Fruit fly (Drosophila melanogaster): ENCODE measurements around the gene Mccc1.
A peak's percentile ranks its signal among the peaks of the same experiment; 100 is the strongest.

Mccc1 gene

dm6 chr3R:31754605-31755004 is 39.1 kb downstream of the Mccc1 start, which contains the start of gene salt:
Gene salt, minus strand, starts transcription at chr3R:31754705.
- TF ChIP-seq CG7045 (GFP tag; optimal IDR thresholded peaks at IDR 0.05) = no peak
- TF ChIP-seq CG11617 (GFP tag; optimal IDR thresholded peaks at IDR 0.05) = no peak
- TF ChIP-seq CG14711 (tag; optimal IDR thresholded peaks at IDR 0.05) = no peak
- no peak for TF ChIP-seq cic (GFP tag; optimal IDR thresholded peaks at IDR 0.05)
- TF ChIP-seq CG33017 (tag; optimal IDR thresholded peaks at IDR 0.05) = no peak
- no peak for TF ChIP-seq CG7101 (tag; optimal IDR thresholded peaks at IDR 0.05)
- no peak for TF ChIP-seq CG12768 (GFP tag; optimal IDR thresholded peaks at IDR 0.05)
- TF ChIP-seq tj (GFP tag; optimal IDR thresholded peaks at IDR 0.05) = no peak
- TF ChIP-seq CG5204 (GFP tag; optimal IDR thresholded peaks at IDR 0.05) = no peak
- TF ChIP-seq Crg-1 (GFP tag; optimal IDR thresholded peaks at IDR 0.05) = no peak
- no peak for TF ChIP-seq Clk (GFP tag; optimal IDR thresholded peaks at IDR 0.05)

DNA sequence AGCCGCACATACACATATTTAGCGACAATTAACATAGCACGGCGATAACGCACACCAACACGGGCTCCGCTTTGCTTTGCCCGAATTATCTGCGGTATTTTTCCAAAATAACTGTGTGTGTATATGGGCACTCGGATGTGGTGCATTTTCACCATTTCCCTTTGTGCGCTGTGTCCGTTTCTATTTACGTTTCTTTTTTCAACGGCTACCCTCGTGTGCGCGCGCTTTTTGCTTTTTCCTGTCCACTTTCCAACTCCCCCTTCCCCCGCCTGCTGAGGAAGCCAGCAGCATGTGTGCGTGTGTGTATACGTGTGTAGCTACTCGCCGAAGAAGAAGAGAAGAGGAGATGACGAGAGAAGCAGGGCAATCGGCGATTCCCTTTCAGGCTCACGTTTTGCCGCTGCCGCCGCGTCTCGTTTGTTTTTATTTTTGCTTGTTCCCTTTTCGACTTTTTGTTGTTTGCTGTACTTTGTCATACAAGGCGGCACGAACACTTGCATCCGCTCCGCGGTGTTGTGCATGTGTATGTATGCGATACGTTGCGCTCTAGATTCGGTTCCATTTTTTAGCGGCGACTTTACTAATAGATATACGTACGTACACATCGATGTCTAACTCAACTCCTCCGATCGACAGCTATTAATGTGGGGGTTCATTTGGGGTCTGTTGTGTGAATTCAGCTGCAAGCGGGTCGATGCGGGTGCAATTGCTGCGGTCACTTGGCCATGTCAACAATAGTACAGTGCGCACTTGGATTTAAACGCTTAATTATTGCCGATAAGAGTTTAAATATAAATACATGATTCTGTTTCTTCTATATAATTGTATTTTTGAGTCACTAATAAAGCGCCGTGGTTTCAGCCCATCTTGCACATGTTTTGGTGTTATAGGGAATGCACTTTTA is 45.4 kb downstream of the Mccc1 start:
- TF ChIP-seq cnc (optimal IDR thresholded peaks at IDR 0.05) = no peak
- TF ChIP-seq CG1620 (GFP tag; optimal IDR thresholded peaks at IDR 0.05) = no peak
- TF ChIP-seq CG12768 (GFP tag; optimal IDR thresholded peaks at IDR 0.05) = peak; percentile 28
- TF ChIP-seq toe (GFP tag; optimal IDR thresholded peaks at IDR 0.05) = no peak
- peak; percentile 40 for TF ChIP-seq tj (GFP tag; optimal IDR thresholded peaks at IDR 0.05)
- peak; percentile 16 for TF ChIP-seq bab1 (GFP tag; optimal IDR thresholded peaks at IDR 0.05)
- TF ChIP-seq kay (GFP tag; ENCODE audit: borderline replicate concordance) = no peak
- peak; percentile 28 for TF ChIP-seq ovo (GFP tag; optimal IDR thresholded peaks at IDR 0.05)
- TF ChIP-seq cic (GFP tag; optimal IDR thresholded peaks at IDR 0.05) = peak; percentile 93
- peak; percentile 5 for TF ChIP-seq CG7101 (tag; optimal IDR thresholded peaks at IDR 0.05)
- TF ChIP-seq pad (GFP tag; optimal IDR thresholded peaks at IDR 0.05) = peak; percentile 60
- no peak for TF ChIP-seq CG5204 (GFP tag; optimal IDR thresholded peaks at IDR 0.05)
- peak; percentile 99 for TF ChIP-seq Mnt (GFP tag; optimal IDR thresholded peaks at IDR 0.05)
- no peak for TF ChIP-seq CG33017 (tag; optimal IDR thresholded peaks at IDR 0.05)
- TF ChIP-seq CG14711 (tag; optimal IDR thresholded peaks at IDR 0.05) = no peak
- TF ChIP-seq Crg-1 (GFP tag; optimal IDR thresholded peaks at IDR 0.05) = no peak
- peak; percentile 49 for TF ChIP-seq Hr96 (GFP tag; optimal IDR thresholded peaks at IDR 0.05)
- TF ChIP-seq CG11617 (GFP tag; optimal IDR thresholded peaks at IDR 0.05) = peak; percentile 69
- no peak for TF ChIP-seq CG7045 (GFP tag; optimal IDR thresholded peaks at IDR 0.05)
- TF ChIP-seq Clk (GFP tag; optimal IDR thresholded peaks at IDR 0.05) = no peak

DNA sequence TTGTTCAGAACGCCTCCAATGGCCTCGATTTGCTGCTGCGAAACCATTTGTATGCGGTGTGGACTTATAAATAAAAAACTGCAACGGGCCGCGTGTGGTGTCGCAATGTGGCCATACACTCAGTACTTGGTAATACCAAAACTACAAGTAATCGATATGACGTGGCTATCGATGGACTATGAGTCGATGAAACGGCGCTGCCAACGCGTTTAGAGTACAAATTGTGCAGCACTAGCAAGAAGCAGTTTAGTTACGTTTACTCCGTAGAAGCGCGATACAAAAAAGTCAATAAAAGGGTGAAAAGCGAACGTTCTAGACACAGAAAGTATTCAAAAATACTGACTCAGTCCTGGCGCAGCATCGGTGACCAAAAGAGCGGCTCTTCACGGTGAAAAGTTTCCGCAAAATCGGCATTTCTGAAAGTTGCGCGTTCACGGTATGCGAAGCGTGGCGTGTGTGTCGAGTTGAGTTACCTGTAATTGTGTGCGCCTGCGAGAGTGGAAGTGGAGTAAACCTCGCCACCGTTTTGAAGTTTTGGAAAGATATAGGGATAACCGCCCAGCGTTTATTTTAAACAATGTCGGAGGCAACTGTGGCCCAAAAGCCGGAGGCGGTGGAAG is 46.2 kb downstream of the Mccc1 start, which contains the start of the genes nero and CG1910:
Gene nero (minus strand): TSS at position 130 of the 620 bp plus-strand sequence.
Gene CG1910 (plus strand): TSS at position 215 of the 620 bp plus-strand sequence.
- TF ChIP-seq CG5204 (GFP tag; optimal IDR thresholded peaks at IDR 0.05) (no peak), bab1 (GFP tag; optimal IDR thresholded peaks at IDR 0.05) (peak; percentile 42), Hr96 (GFP tag; optimal IDR thresholded peaks at IDR 0.05) (no peak), Mnt (GFP tag; optimal IDR thresholded peaks at IDR 0.05) (peak; percentile 96), cnc (optimal IDR thresholded peaks at IDR 0.05) (no peak), toe (GFP tag; optimal IDR thresholded peaks at IDR 0.05) (peak; percentile 0), Crg-1 (GFP tag; optimal IDR thresholded peaks at IDR 0.05) (peak; percentile 18), CG1620 (GFP tag; optimal IDR thresholded peaks at IDR 0.05) (peak; percentile 18), tj (GFP tag; optimal IDR thresholded peaks at IDR 0.05) (peak; percentile 85), CG7101 (tag; optimal IDR thresholded peaks at IDR 0.05) (peak; percentile 54)

DNA sequence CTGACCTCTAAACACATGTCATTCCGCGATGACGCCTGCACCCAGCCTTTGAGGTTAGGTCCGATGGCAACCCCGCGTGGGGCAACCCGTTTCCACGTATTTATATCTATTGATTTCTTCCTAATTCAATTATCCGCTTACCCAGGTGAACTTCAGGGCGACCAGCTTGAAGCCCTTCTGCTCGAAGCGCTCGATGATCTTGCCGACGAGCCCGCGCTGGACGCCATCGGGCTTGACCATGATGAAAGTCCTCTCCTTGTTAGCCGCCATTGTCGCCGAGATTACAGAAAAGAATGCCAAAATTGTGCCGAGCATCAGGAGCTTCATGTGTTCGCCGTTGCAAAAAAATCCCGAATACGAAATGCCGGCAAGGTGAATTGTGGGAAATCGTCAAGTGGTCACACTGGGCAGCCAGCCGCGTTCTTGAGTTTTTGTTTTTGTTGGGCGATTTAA is 48.1 kb downstream of the Mccc1 start, which contains the start of gene awd:
Gene awd (minus strand): TSS at position 449 of the 453 bp plus-strand sequence.
- TF ChIP-seq cnc (optimal IDR thresholded peaks at IDR 0.05) = no peak
- peak; percentile 5 for TF ChIP-seq pad (GFP tag; optimal IDR thresholded peaks at IDR 0.05)
- no peak for TF ChIP-seq kay (GFP tag; ENCODE audit: borderline replicate concordance)
- no peak for TF ChIP-seq CG5204 (GFP tag; optimal IDR thresholded peaks at IDR 0.05)
- peak; percentile 95 for TF ChIP-seq Mnt (GFP tag; optimal IDR thresholded peaks at IDR 0.05)
- no peak for TF ChIP-seq toe (GFP tag; optimal IDR thresholded peaks at IDR 0.05)
- TF ChIP-seq cic (GFP tag; optimal IDR thresholded peaks at IDR 0.05) = peak; percentile 54
- TF ChIP-seq CG7045 (GFP tag; optimal IDR thresholded peaks at IDR 0.05) = no peak
- peak; percentile 43 for TF ChIP-seq CG11617 (GFP tag; optimal IDR thresholded peaks at IDR 0.05)
- TF ChIP-seq bab1 (GFP tag; optimal IDR thresholded peaks at IDR 0.05) = peak; percentile 54
- TF ChIP-seq CG1620 (GFP tag; optimal IDR thresholded peaks at IDR 0.05) = no peak
- TF ChIP-seq CG33017 (tag; optimal IDR thresholded peaks at IDR 0.05) = peak; percentile 47
- TF ChIP-seq CG14711 (tag; optimal IDR thresholded peaks at IDR 0.05) = peak; percentile 58
- TF ChIP-seq Clk (GFP tag; optimal IDR thresholded peaks at IDR 0.05) = peak; percentile 30
- TF ChIP-seq tj (GFP tag; optimal IDR thresholded peaks at IDR 0.05) = peak; percentile 45
- peak; percentile 61 for TF ChIP-seq Hr96 (GFP tag; optimal IDR thresholded peaks at IDR 0.05)
- TF ChIP-seq ovo (GFP tag; optimal IDR thresholded peaks at IDR 0.05) = peak; percentile 23
- peak; percentile 65 for TF ChIP-seq Crg-1 (GFP tag; optimal IDR thresholded peaks at IDR 0.05)
- peak; percentile 27 for TF ChIP-seq CG12768 (GFP tag; optimal IDR thresholded peaks at IDR 0.05)
- TF ChIP-seq CG7101 (tag; optimal IDR thresholded peaks at IDR 0.05) = peak; percentile 56

DNA sequence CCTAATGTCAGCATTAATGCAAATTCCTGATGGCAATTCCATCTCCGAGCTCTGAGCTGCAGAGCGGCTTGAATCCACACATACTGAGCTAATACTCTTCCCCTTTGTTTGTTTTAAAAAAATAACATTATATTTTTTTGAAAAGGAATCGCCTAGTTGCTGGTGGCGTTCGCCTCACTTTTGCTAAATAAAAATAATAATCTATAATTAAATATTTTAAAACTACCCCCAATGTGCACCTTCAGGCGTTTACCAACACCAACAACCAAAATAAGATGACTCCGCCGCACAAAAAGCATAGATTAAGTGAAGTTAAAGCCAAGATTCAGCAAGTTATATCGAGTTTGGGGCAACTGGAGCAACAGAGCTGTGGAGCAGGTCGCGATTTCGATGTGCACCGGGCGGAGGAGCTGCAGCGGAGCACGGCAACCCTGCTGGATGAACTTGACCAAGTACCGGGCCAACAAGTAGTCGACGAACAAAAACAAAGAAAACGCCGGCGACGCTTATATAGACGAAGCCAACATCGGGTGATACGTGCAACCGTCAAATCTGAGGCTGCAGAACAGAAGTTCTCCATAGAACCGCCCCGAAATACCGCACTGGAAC is 49.6 kb downstream of the Mccc1 start, which contains the start of gene CG1896:
Gene CG1896 (plus strand): TSS at position 239 of the 609 bp plus-strand sequence.
- TF ChIP-seq Hr96 (GFP tag; optimal IDR thresholded peaks at IDR 0.05) (no peak), cnc (optimal IDR thresholded peaks at IDR 0.05) (no peak), kay (GFP tag; ENCODE audit: borderline replicate concordance) (no peak), CG33017 (tag; optimal IDR thresholded peaks at IDR 0.05) (peak; percentile 22), CG12768 (GFP tag; optimal IDR thresholded peaks at IDR 0.05) (peak; percentile 61), CG14711 (tag; optimal IDR thresholded peaks at IDR 0.05) (peak; percentile 84), CG11617 (GFP tag; optimal IDR thresholded peaks at IDR 0.05) (peak; percentile 30), ovo (GFP tag; optimal IDR thresholded peaks at IDR 0.05) (no peak), Crg-1 (GFP tag; optimal IDR thresholded peaks at IDR 0.05) (peak; percentile 9), Clk (GFP tag; optimal IDR thresholded peaks at IDR 0.05) (no peak), cic (GFP tag; optimal IDR thresholded peaks at IDR 0.05) (no peak), tj (GFP tag; optimal IDR thresholded peaks at IDR 0.05) (no peak), bab1 (GFP tag; optimal IDR thresholded peaks at IDR 0.05) (peak; percentile 49), CG5204 (GFP tag; optimal IDR thresholded peaks at IDR 0.05) (no peak), CG7101 (tag; optimal IDR thresholded peaks at IDR 0.05) (peak; percentile 60), pad (GFP tag; optimal IDR thresholded peaks at IDR 0.05) (no peak), CG7045 (GFP tag; optimal IDR thresholded peaks at IDR 0.05) (peak; percentile 19), Mnt (GFP tag; optimal IDR thresholded peaks at IDR 0.05) (peak; percentile 41), CG1620 (GFP tag; optimal IDR thresholded peaks at IDR 0.05) (peak; percentile 26), toe (GFP tag; optimal IDR thresholded peaks at IDR 0.05) (peak; percentile 51)

Measured in whole organism, adult.